Worm (Caenorhabditis elegans): ENCODE data around the gene ndua-12.

ndua-12 gene

ce11 chrIV:2688716-2689307 lies 30.8 kb downstream of the ndua-12 start, which contains the start of gene egrh-3:
TSS of gene egrh-3 (minus strand) at chrIV:2688766.
- TF ChIP-seq nhr-11 (tag; optimal IDR thresholded peaks at IDR 0.05) (no peak), ceh-9 (tag; optimal IDR thresholded peaks at IDR 0.05) (no peak)

- TF ChIP-seq unc-39 (tag; optimal IDR thresholded peaks at IDR 0.05) (no peak), ceh-28 (tag; optimal IDR thresholded peaks at IDR 0.05) (peak; percentile 86), lin-15B (tag; optimal IDR thresholded peaks at IDR 0.05) (no peak), pha-4 (tag; optimal IDR thresholded peaks at IDR 0.05) (no peak), unc-62 (GFP tag; optimal IDR thresholded peaks at IDR 0.05) (no peak)
These were observed 39.4 kb downstream of the ndua-12 start for ce11 chrIV:2680281-2680680.

ce11 chrIV:2678152-2678551 lies 41.5 kb downstream of the ndua-12 start:
- TF ChIP-seq ceh-16 (tag; optimal IDR thresholded peaks at IDR 0.05) (no peak), ztf-11 (tag; optimal IDR thresholded peaks at IDR 0.05) (no peak), ZK546.5 (tag; optimal IDR thresholded peaks at IDR 0.05) (no peak), egl-5 (tag; optimal IDR thresholded peaks at IDR 0.05) (no peak), zag-1 (tag; optimal IDR thresholded peaks at IDR 0.05) (no peak), snpc-4 (tag; optimal IDR thresholded peaks at IDR 0.05) (no peak), nhr-12 (tag; optimal IDR thresholded peaks at IDR 0.05) (no peak), nhr-23 (tag; optimal IDR thresholded peaks at IDR 0.05) (no peak), eor-1 (tag; optimal IDR thresholded peaks at IDR 0.05) (no peak), nfya-1 (tag; optimal IDR thresholded peaks at IDR 0.05; ENCODE audit: insufficient read depth) (no peak), sea-2 (GFP tag; optimal IDR thresholded peaks at IDR 0.05) (no peak), lin-15B (tag; optimal IDR thresholded peaks at IDR 0.05) (no peak), unc-39 (tag; optimal IDR thresholded peaks at IDR 0.05) (no peak), jun-1 (tag; optimal IDR thresholded peaks at IDR 0.05) (no peak)

ce11 chrIV:2677687-2678086 lies 41.9 kb downstream of the ndua-12 start:
- TF ChIP-seq nhr-25 (tag; optimal IDR thresholded peaks at IDR 0.05) (no peak), fkh-10 (GFP tag; optimal IDR thresholded peaks at IDR 0.05) (no peak), nhr-28 (tag; optimal IDR thresholded peaks at IDR 0.05) (no peak), fos-1 (tag; optimal IDR thresholded peaks at IDR 0.05) (no peak), unc-62 (GFP tag; optimal IDR thresholded peaks at IDR 0.05) (no peak), nhr-43 (tag; optimal IDR thresholded peaks at IDR 0.05; ENCODE audit: poor library complexity, severe bottlenecking) (no peak), nhr-237 (tag; optimal IDR thresholded peaks at IDR 0.05) (no peak), ceh-16 (tag; optimal IDR thresholded peaks at IDR 0.05) (no peak), egl-5 (tag; optimal IDR thresholded peaks at IDR 0.05) (no peak), nhr-76 (tag; optimal IDR thresholded peaks at IDR 0.05) (no peak), nhr-11 (tag; optimal IDR thresholded peaks at IDR 0.05) (no peak), nfya-1 (tag; optimal IDR thresholded peaks at IDR 0.05; ENCODE audit: insufficient read depth) (no peak), mdl-1 (tag; optimal IDR thresholded peaks at IDR 0.05) (no peak), ceh-82 (tag; optimal IDR thresholded peaks at IDR 0.05) (no peak)

ce11 chrIV:2676281-2676680 lies 43.4 kb downstream of the ndua-12 start, which contains the start of gene Y94H6A.3:
TSS of gene Y94H6A.3 (plus strand) at chrIV:2676512.
- peak; percentile 84 for TF ChIP-seq skn-1 (tag; optimal IDR thresholded peaks at IDR 0.05)
- no peak for TF ChIP-seq elt-1 (tag; optimal IDR thresholded peaks at IDR 0.05)
- TF ChIP-seq ama-1 (optimal IDR thresholded peaks at IDR 0.05) = peak; percentile 37
- no peak for TF ChIP-seq egl-27 (tag; optimal IDR thresholded peaks at IDR 0.05)
- TF ChIP-seq pha-4 (tag; optimal IDR thresholded peaks at IDR 0.05) = peak; percentile 90
- no peak for TF ChIP-seq ceh-9 (tag; optimal IDR thresholded peaks at IDR 0.05)
- TF ChIP-seq unc-62 (GFP tag; optimal IDR thresholded peaks at IDR 0.05) = no peak
- TF ChIP-seq elt-2 (tag; optimal IDR thresholded peaks at IDR 0.05) = peak; percentile 17
- peak; percentile 89 for TF ChIP-seq nhr-23 (tag; optimal IDR thresholded peaks at IDR 0.05)
- peak in 1 of 2 experiments; percentile 24 for TF ChIP-seq eor-1 (tag; optimal IDR thresholded peaks at IDR 0.05)
- no peak for TF ChIP-seq fos-1 (tag; optimal IDR thresholded peaks at IDR 0.05)
- peak; percentile 61 for TF ChIP-seq ceh-28 (tag; optimal IDR thresholded peaks at IDR 0.05)
- no peak for TF ChIP-seq ZK546.5 (tag; optimal IDR thresholded peaks at IDR 0.05)
- no peak for TF ChIP-seq unc-39 (tag; optimal IDR thresholded peaks at IDR 0.05)
- peak; percentile 68 for TF ChIP-seq lin-39 (tag; optimal IDR thresholded peaks at IDR 0.05)
- TF ChIP-seq jun-1 (tag; optimal IDR thresholded peaks at IDR 0.05) = peak; percentile 66
- TF ChIP-seq lsy-12 (tag; optimal IDR thresholded peaks at IDR 0.05) = peak; percentile 52
- TF ChIP-seq nhr-28 (tag; optimal IDR thresholded peaks at IDR 0.05) = no peak
- peak; percentile 48 for TF ChIP-seq hmg-11 (tag; optimal IDR thresholded peaks at IDR 0.05)
- TF ChIP-seq elt-3 (tag; optimal IDR thresholded peaks at IDR 0.05) = no peak
- peak; percentile 61 for TF ChIP-seq snpc-4 (tag; optimal IDR thresholded peaks at IDR 0.05)
- TF ChIP-seq sea-2 (GFP tag; optimal IDR thresholded peaks at IDR 0.05) = no peak
- peak; percentile 87 for TF ChIP-seq fkh-10 (GFP tag; optimal IDR thresholded peaks at IDR 0.05)
- peak; percentile 76 for TF ChIP-seq nhr-25 (tag; optimal IDR thresholded peaks at IDR 0.05)
- TF ChIP-seq aly-2 (tag; optimal IDR thresholded peaks at IDR 0.05) = no peak
- peak; percentile 92 for TF ChIP-seq nfya-1 (tag; optimal IDR thresholded peaks at IDR 0.05; ENCODE audit: insufficient read depth)
- no peak for TF ChIP-seq mml-1 (tag; optimal IDR thresholded peaks at IDR 0.05)
- peak; percentile 20 for TF ChIP-seq pqm-1 (tag; optimal IDR thresholded peaks at IDR 0.05)
- peak; percentile 72 for TF ChIP-seq tbx-2 (tag; optimal IDR thresholded peaks at IDR 0.05)
- peak; percentile 97 for TF ChIP-seq lin-15B (tag; optimal IDR thresholded peaks at IDR 0.05)
- peak; percentile 73 for TF ChIP-seq R02D3.7 (tag; optimal IDR thresholded peaks at IDR 0.05)
- TF ChIP-seq ceh-82 (tag; optimal IDR thresholded peaks at IDR 0.05) = peak; percentile 68
- no peak for TF ChIP-seq nhr-12 (tag; optimal IDR thresholded peaks at IDR 0.05)
- peak; percentile 47 for TF ChIP-seq nhr-11 (tag; optimal IDR thresholded peaks at IDR 0.05)
